Fruit fly (Drosophila melanogaster) Kc167 (cell line): ENCODE results near the gene ppk10.

Experiments used
- Myc ChIP-seq: fragments of >200 bp; optimal IDR thresholded peaks from 2 replicates; lab custom pipeline; 2017; ENCODE audit warnings: missing external identifiers
- Sin3A ChIP-seq: fragments of >200 bp; optimal IDR thresholded peaks from 2 replicates; lab custom pipeline; 2018; ENCODE audit warnings: missing external identifiers
- h ChIP-seq: fragments of >200 bp; optimal IDR thresholded peaks from 3 replicates; lab custom pipeline; 2018; ENCODE audit warnings: missing external identifiers
- insv ChIP-seq: fragments of >200 bp; optimal IDR thresholded peaks from 3 replicates; lab custom pipeline; 2018; ENCODE audit warnings: missing external identifiers
- psq ChIP-seq: fragments of >200 bp; optimal IDR thresholded peaks from 2 replicates; lab custom pipeline; 2017; ENCODE audit warnings: missing external identifiers
- ttk ChIP-seq: sonication (Bioruptor generic); optimal IDR thresholded peaks from 2 replicates; lab custom pipeline; 2017; ENCODE audit warnings: missing external identifiers

dm6 chr2L:10500309-10500974 is 48.2 kb upstream of the ppk10 start:
- TF ChIP-seq Myc (lab: Kevin White, UChicago) (no peak), psq (lab: Kevin White, UChicago) (no peak), Sin3A (no peak), h (lab: Kevin White, UChicago) (no peak), insv (no peak), ttk (lab: Kevin White, UChicago) (no peak)
